Worm (Caenorhabditis elegans): ENCODE data around the gene spe-18.

The spe-18 gene

ce11 chrII:13145204-13145603 is 8.0 kb downstream of the spe-18 start, which contains the start of gene mltn-1:
mltn-1 (minus strand) TSS chrII:13145225.
- TF ChIP-seq nhr-12 (tag; optimal IDR thresholded peaks at IDR 0.05) (no peak), mbf-1 (tag; optimal IDR thresholded peaks at IDR 0.05) (no peak), ceh-82 (tag; optimal IDR thresholded peaks at IDR 0.05) (no peak), ZK546.5 (tag; optimal IDR thresholded peaks at IDR 0.05) (no peak), nhr-129 (tag; optimal IDR thresholded peaks at IDR 0.05) (no peak), nhr-77 (tag; optimal IDR thresholded peaks at IDR 0.05) (no peak), nhr-11 (tag; optimal IDR thresholded peaks at IDR 0.05) (no peak), nhr-21 (tag; optimal IDR thresholded peaks at IDR 0.05) (peak; percentile 83), F13H6.1 (tag; optimal IDR thresholded peaks at IDR 0.05) (no peak)

- TF ChIP-seq sma-3 (GFP tag; optimal IDR thresholded peaks at IDR 0.05): no peak
- no peak for TF ChIP-seq skn-1 (tag; optimal IDR thresholded peaks at IDR 0.05)
- no peak for TF ChIP-seq snpc-4 (tag; optimal IDR thresholded peaks at IDR 0.05)
- no peak for TF ChIP-seq ZK546.5 (tag; optimal IDR thresholded peaks at IDR 0.05)
- no peak for TF ChIP-seq fos-1 (tag; optimal IDR thresholded peaks at IDR 0.05)
- TF ChIP-seq nhr-12 (tag; optimal IDR thresholded peaks at IDR 0.05): no peak
- no peak for TF ChIP-seq nhr-129 (tag; optimal IDR thresholded peaks at IDR 0.05)
- TF ChIP-seq peb-1 (tag; optimal IDR thresholded peaks at IDR 0.05): no peak
- TF ChIP-seq nhr-23 (tag; optimal IDR thresholded peaks at IDR 0.05): no peak
These were observed 10.8 kb downstream of the spe-18 start for ce11 chrII:13142372-13142771.

- TF ChIP-seq ceh-16 (tag; optimal IDR thresholded peaks at IDR 0.05): no peak
- no peak for TF ChIP-seq peb-1 (tag; optimal IDR thresholded peaks at IDR 0.05)
- TF ChIP-seq nhr-23 (tag; optimal IDR thresholded peaks at IDR 0.05): no peak
- no peak for TF ChIP-seq egl-27 (tag; optimal IDR thresholded peaks at IDR 0.05)
- TF ChIP-seq elt-1 (tag; optimal IDR thresholded peaks at IDR 0.05): no peak
- no peak for TF ChIP-seq aly-2 (tag; optimal IDR thresholded peaks at IDR 0.05)
- TF ChIP-seq mbf-1 (tag; optimal IDR thresholded peaks at IDR 0.05): no peak
- TF ChIP-seq sma-9 (GFP tag; optimal IDR thresholded peaks at IDR 0.05): no peak
- no peak for TF ChIP-seq sma-9 (tag; optimal IDR thresholded peaks at IDR 0.05)
- no peak for TF ChIP-seq nhr-10 (tag; optimal IDR thresholded peaks at IDR 0.05)
- no peak for TF ChIP-seq C34F6.9 (tag; optimal IDR thresholded peaks at IDR 0.05)
- TF ChIP-seq alr-1 (tag; optimal IDR thresholded peaks at IDR 0.05): no peak
- no peak for TF ChIP-seq F13H6.1 (tag; optimal IDR thresholded peaks at IDR 0.05)
- TF ChIP-seq ama-1 (optimal IDR thresholded peaks at IDR 0.05): no peak
These were observed 13.6 kb downstream of the spe-18 start for ce11 chrII:13139573-13139972.

- TF ChIP-seq ztf-1 (GFP tag; conservative IDR thresholded peaks at IDR 0.05) (no peak), ztf-11 (tag; optimal IDR thresholded peaks at IDR 0.05) (no peak), ceh-82 (tag; optimal IDR thresholded peaks at IDR 0.05) (no peak), fos-1 (tag; optimal IDR thresholded peaks at IDR 0.05) (no peak), ama-1 (optimal IDR thresholded peaks at IDR 0.05) (no peak), nhr-11 (tag; optimal IDR thresholded peaks at IDR 0.05) (no peak), aly-2 (tag; optimal IDR thresholded peaks at IDR 0.05) (no peak), nhr-21 (tag; optimal IDR thresholded peaks at IDR 0.05) (no peak), nhr-12 (tag; optimal IDR thresholded peaks at IDR 0.05) (no peak), mdl-1 (tag; optimal IDR thresholded peaks at IDR 0.05) (no peak), nhr-25 (tag; optimal IDR thresholded peaks at IDR 0.05) (no peak), elt-3 (tag; optimal IDR thresholded peaks at IDR 0.05) (no peak), ztf-4 (tag; optimal IDR thresholded peaks at IDR 0.05) (no peak), lin-13 (GFP tag; optimal IDR thresholded peaks at IDR 0.05) (no peak), unc-55 (GFP tag; optimal IDR thresholded peaks at IDR 0.05) (no peak), elt-1 (tag; optimal IDR thresholded peaks at IDR 0.05) (no peak), nhr-6 (tag; optimal IDR thresholded peaks at IDR 0.05) (no peak), skn-1 (tag; optimal IDR thresholded peaks at IDR 0.05) (no peak), F13H6.1 (tag; optimal IDR thresholded peaks at IDR 0.05) (no peak)
These were observed 22.6 kb downstream of the spe-18 start for ce11 chrII:13130576-13130975.

- TF ChIP-seq lin-13 (GFP tag; optimal IDR thresholded peaks at IDR 0.05) (no peak), snpc-4 (tag; optimal IDR thresholded peaks at IDR 0.05) (no peak), nhr-21 (tag; optimal IDR thresholded peaks at IDR 0.05) (no peak), nhr-237 (tag; optimal IDR thresholded peaks at IDR 0.05) (no peak), ceh-16 (tag; optimal IDR thresholded peaks at IDR 0.05) (no peak), elt-3 (tag; optimal IDR thresholded peaks at IDR 0.05) (no peak)
These were observed 23.6 kb downstream of the spe-18 start, which contains the start of gene F29C12.6 for ce11 chrII:13129602-13130001. F29C12.6 (plus strand) TSS chrII:13129902.
